Worm (Caenorhabditis elegans): ENCODE measurements around the gene C10E2.5.

- TF ChIP-seq ama-1 (optimal IDR thresholded peaks at IDR 0.05) (no peak), nhr-10 (tag; optimal IDR thresholded peaks at IDR 0.05) (no peak), aly-2 (tag; optimal IDR thresholded peaks at IDR 0.05) (no peak), skn-1 (tag; optimal IDR thresholded peaks at IDR 0.05) (no peak), lin-13 (GFP tag; optimal IDR thresholded peaks at IDR 0.05) (no peak)
Observed at ce11 chrX:16734970-16735369, 19.4 kb downstream of the C10E2.5 start.
